Fruit fly (Drosophila melanogaster) whole organism: ENCODE measurements around the gene dy.

ENCODE experiments used
- CG8478 ChIP-seq: fragments of >200 bp; optimal IDR thresholded peaks from 2 replicates; lab custom pipeline; 2018; ENCODE audit warnings: inconsistent platforms
- Dll ChIP-seq: fragments of >200 bp; optimal IDR thresholded peaks from 2 replicates; lab custom pipeline; 2017
- EcR ChIP-seq, 2 experiments: fragments of >200 bp; optimal IDR thresholded peaks; 2 replicates each; lab custom pipeline; 2017; ENCODE audit warnings: missing biosample characterization in 2 of 2, missing genetic modification characterization in 2 of 2, missing genetic modification reagents in 2 of 2
- pan ChIP-seq: fragments of >200 bp; optimal IDR thresholded peaks from 2 replicates; lab custom pipeline; 2017
- psq ChIP-seq: fragments of >200 bp; optimal IDR thresholded peaks from 2 replicates; lab custom pipeline; 2017
- usp ChIP-seq: fragments of >200 bp; optimal IDR thresholded peaks from 2 replicates; lab custom pipeline; 2017; ENCODE audit warnings: missing biosample characterization, missing genetic modification characterization, mixed read lengths

dy gene

dm6 chrX:11732670-11733069 is 45.9 kb downstream of the dy start, which contains the start of gene inaF-B:
inaF-B (minus strand) TSS chrX:11732770.
- TF ChIP-seq EcR (GFP tag; optimal IDR thresholded peaks at IDR 0.05; lab: Kevin White, UChicago) = no peak
- no peak for TF ChIP-seq usp (GFP tag; lab: Kevin White, UChicago)
- no peak for TF ChIP-seq Dll (lab: Kevin White, UChicago)
- no peak for TF ChIP-seq CG8478 (lab: Kevin White, UChicago)
- no peak for TF ChIP-seq psq (lab: Kevin White, UChicago)
- TF ChIP-seq pan (lab: Kevin White, UChicago) = no peak

- no peak for TF ChIP-seq EcR (GFP tag; optimal IDR thresholded peaks at IDR 0.05; lab: Kevin White, UChicago)
- TF ChIP-seq psq (lab: Kevin White, UChicago) = no peak
- TF ChIP-seq pan (lab: Kevin White, UChicago) = no peak
- TF ChIP-seq CG8478 (lab: Kevin White, UChicago) = no peak
- TF ChIP-seq usp (GFP tag; lab: Kevin White, UChicago) = no peak
- no peak for TF ChIP-seq Dll (lab: Kevin White, UChicago)
Measured at dm6 chrX:11731665-11732064, 46.9 kb downstream of the dy start, which contains the start of gene inaF-C. inaF-C (minus strand) TSS chrX:11731765.

- TF ChIP-seq EcR (GFP tag; optimal IDR thresholded peaks at IDR 0.05; lab: Kevin White, UChicago) (no peak), CG8478 (lab: Kevin White, UChicago) (no peak), usp (GFP tag; lab: Kevin White, UChicago) (no peak), pan (lab: Kevin White, UChicago) (no peak), psq (lab: Kevin White, UChicago) (no peak), Dll (lab: Kevin White, UChicago) (no peak)
Measured at dm6 chrX:11729993-11730392, 48.6 kb downstream of the dy start.

- no peak for TF ChIP-seq EcR (GFP tag; optimal IDR thresholded peaks at IDR 0.05; lab: Kevin White, UChicago)
- TF ChIP-seq psq (lab: Kevin White, UChicago) = no peak
- no peak for TF ChIP-seq pan (lab: Kevin White, UChicago)
- TF ChIP-seq usp (GFP tag; lab: Kevin White, UChicago) = no peak
- TF ChIP-seq CG8478 (lab: Kevin White, UChicago) = no peak
- TF ChIP-seq Dll (lab: Kevin White, UChicago) = no peak
Measured at dm6 chrX:11728999-11729398, 49.6 kb downstream of the dy start, which contains the start of gene inaF-D. inaF-D (minus strand) TSS chrX:11729099.

- TF ChIP-seq Dll (lab: Kevin White, UChicago) (no peak), psq (lab: Kevin White, UChicago) (no peak), EcR (GFP tag; optimal IDR thresholded peaks at IDR 0.05; lab: Kevin White, UChicago) (no peak), usp (GFP tag; lab: Kevin White, UChicago) (no peak), CG8478 (lab: Kevin White, UChicago) (no peak), pan (lab: Kevin White, UChicago) (no peak)
Measured at dm6 chrX:11723946-11724345, 54.6 kb downstream of the dy start, which contains the start of gene CG15221. CG15221 (plus strand) TSS chrX:11724246.

dm6 chrX:11720138-11720537 is 58.4 kb downstream of the dy start, which contains the start of gene Tango10:
Tango10 (plus strand) TSS chrX:11720245.
- no peak for TF ChIP-seq usp (GFP tag; lab: Kevin White, UChicago)
- no peak for TF ChIP-seq EcR (GFP tag; optimal IDR thresholded peaks at IDR 0.05; lab: Kevin White, UChicago)
- no peak for TF ChIP-seq CG8478 (lab: Kevin White, UChicago)
- TF ChIP-seq psq (lab: Kevin White, UChicago) = no peak
- no peak for TF ChIP-seq Dll (lab: Kevin White, UChicago)
- TF ChIP-seq pan (lab: Kevin White, UChicago) = no peak
